Worm (Caenorhabditis elegans) whole organism, young adult: ENCODE results near the gene mett-10.
A peak's percentile ranks its signal among the peaks of the same experiment; 100 is the strongest.

ENCODE experiments used
- F10E7.11 ChIP-seq: sonication (generic microtip); optimal IDR thresholded peaks from 2 replicates; lab custom pipeline; 2017; ENCODE audit warnings: mild to moderate bottlenecking, missing genetic modification characterization, moderate library complexity, missing compliant biosample characterization
- F39B2.1 ChIP-seq: fragments of 200-800 bp; sonication (Bioruptor generic); IDR thresholded peaks from 2 replicates; pipeline ENCODE4 v1.3.6; 2022; ENCODE audit warnings: missing genetic modification reagents, missing genetic modification characterization, missing compliant biosample characterization
- F52B5.7 ChIP-seq: sonication (generic microtip); optimal IDR thresholded peaks from 2 replicates; lab custom pipeline; 2016; ENCODE audit warnings: mild to moderate bottlenecking, missing genetic modification characterization, missing compliant biosample characterization
- F55B11.4 ChIP-seq: sonication (generic microtip); optimal IDR thresholded peaks from 2 replicates; lab custom pipeline; 2016; ENCODE audit warnings: missing compliant biosample characterization, missing genetic modification characterization, borderline replicate concordance; ENCODE audit not compliant: insufficient read depth
- T07F8.4 ChIP-seq: sonication (generic microtip); optimal IDR thresholded peaks from 2 replicates; lab custom pipeline; 2016; ENCODE audit warnings: mild to moderate bottlenecking, missing genetic modification characterization, moderate library complexity, missing compliant biosample characterization
- T26A5.8 ChIP-seq: sonication (generic microtip); optimal IDR thresholded peaks from 2 replicates; lab custom pipeline; 2016; ENCODE audit warnings: missing genetic modification characterization, missing compliant biosample characterization
- Y53F4B.3 ChIP-seq: fragments of 200-800 bp; sonication (Bioruptor generic); IDR thresholded peaks from 2 replicates; pipeline ENCODE4 v1.3.6; 2022; ENCODE audit warnings: missing genetic modification reagents, missing genetic modification characterization, missing compliant biosample characterization
- Y56A3A.18 ChIP-seq: fragments of 200-800 bp; sonication (Bioruptor generic); IDR thresholded peaks from 2 replicates; pipeline ENCODE4 v1.3.6; 2022; ENCODE audit warnings: missing genetic modification reagents, missing genetic modification characterization, missing compliant biosample characterization
- Y95B8A.8 ChIP-seq: fragments of 200-800 bp; sonication (Bioruptor generic); IDR thresholded peaks from 2 replicates; pipeline ENCODE4 v1.3.6; 2022; ENCODE audit warnings: missing genetic modification reagents, missing genetic modification characterization, missing compliant biosample characterization
- aptf-3 ChIP-seq: fragments of 200-800 bp; sonication (Bioruptor generic); IDR thresholded peaks from 2 replicates; pipeline ENCODE4 v1.3.6; 2022; ENCODE audit warnings: missing genetic modification characterization, missing compliant biosample characterization
- attf-5 ChIP-seq: fragments of 200-800 bp; sonication (Bioruptor generic); optimal IDR thresholded peaks from 2 replicates; lab custom pipeline; 2018; ENCODE audit warnings: mild to moderate bottlenecking, missing genetic modification characterization, missing compliant biosample characterization
- cebp-1 ChIP-seq, 2 experiments: fragments of 200-800 bp in 1 of 2; sonication (Bioruptor generic) in 1 of 2; sonication (generic microtip) in 1 of 2; IDR thresholded peaks in 1 of 2; optimal IDR thresholded peaks in 1 of 2; 2 replicates each; pipeline versions ENCODE4 v1.3.6 to Lab custom; 2017 to 2022; ENCODE audit warnings: missing compliant biosample characterization in 2 of 2, missing genetic modification characterization in 2 of 2, mild to moderate bottlenecking in 1 of 2, missing genetic modification reagents in 1 of 2, moderate library complexity in 1 of 2
- ceh-79 ChIP-seq: sonication (generic microtip); optimal IDR thresholded peaks from 2 replicates; lab custom pipeline; 2017; ENCODE audit warnings: mild to moderate bottlenecking, missing genetic modification characterization, missing compliant biosample characterization
- chd-7 ChIP-seq: sonication (generic microtip); optimal IDR thresholded peaks from 2 replicates; lab custom pipeline; 2016; ENCODE audit warnings: mild to moderate bottlenecking, missing genetic modification characterization, moderate library complexity, missing compliant biosample characterization
- die-1 ChIP-seq: sonication (generic microtip); optimal IDR thresholded peaks from 2 replicates; lab custom pipeline; 2016; ENCODE audit warnings: missing genotype, mild to moderate bottlenecking, missing genetic modification characterization, missing compliant biosample characterization
- dox-1 ChIP-seq: fragments of 200-800 bp; sonication (Bioruptor generic); IDR thresholded peaks from 2 replicates; pipeline ENCODE4 v1.3.6; 2022; ENCODE audit warnings: missing genetic modification reagents, missing genetic modification characterization, missing compliant biosample characterization
- dpl-1 ChIP-seq: fragments of 150-350 bp; optimal IDR thresholded peaks from 2 replicates; lab custom pipeline; 2014; ENCODE audit warnings: missing biosample characterization, missing genetic modification reagents, missing genetic modification characterization
- egl-44 ChIP-seq: fragments of 200-800 bp; sonication (Bioruptor generic); IDR thresholded peaks from 2 replicates; pipeline ENCODE4 v1.3.6; 2022; ENCODE audit warnings: missing genetic modification reagents, missing genetic modification characterization, missing compliant biosample characterization
- gei-17 ChIP-seq: fragments of 200-800 bp; sonication (Bioruptor generic); optimal IDR thresholded peaks from 2 replicates; lab custom pipeline; 2018; ENCODE audit warnings: mild to moderate bottlenecking, missing genetic modification characterization, missing compliant biosample characterization
- him-1 ChIP-seq: sonication (generic microtip); optimal IDR thresholded peaks from 2 replicates; lab custom pipeline; 2016; ENCODE audit warnings: missing genotype, missing genetic modification reagents, missing genetic modification characterization, missing compliant biosample characterization
- lin-26 ChIP-seq: fragments of 200-800 bp; sonication (Bioruptor generic); IDR thresholded peaks from 2 replicates; pipeline ENCODE4 v1.3.6; 2022; ENCODE audit warnings: missing genetic modification reagents, missing genetic modification characterization, missing compliant biosample characterization
- lin-54 ChIP-seq: fragments of 200-800 bp; sonication (Bioruptor generic); optimal IDR thresholded peaks from 2 replicates; lab custom pipeline; 2018; ENCODE audit warnings: mild to moderate bottlenecking, missing genetic modification characterization, missing compliant biosample characterization
- madf-10 ChIP-seq: sonication (generic microtip); optimal IDR thresholded peaks from 2 replicates; lab custom pipeline; 2016; ENCODE audit warnings: mild to moderate bottlenecking, missing genetic modification characterization, missing compliant biosample characterization
- madf-8 ChIP-seq: fragments of 200-800 bp; sonication (Bioruptor generic); conservative IDR thresholded peaks from 2 replicates; pipeline ENCODE4 v1.3.6; 2022; ENCODE audit warnings: missing genetic modification reagents, missing genetic modification characterization, missing compliant biosample characterization
- nfya-2 ChIP-seq: fragments of 200-800 bp; sonication (Bioruptor generic); IDR thresholded peaks from 2 replicates; pipeline ENCODE4 v1.3.6; 2022; ENCODE audit warnings: missing genetic modification reagents, missing genetic modification characterization, missing compliant biosample characterization
- nhr-120 ChIP-seq: fragments of 200-800 bp; sonication (Bioruptor generic); IDR thresholded peaks from 2 replicates; pipeline ENCODE4 v1.3.6; 2022; ENCODE audit warnings: missing genetic modification characterization, missing compliant biosample characterization
- nhr-27 ChIP-seq: fragments of 200-800 bp; sonication (Bioruptor generic); optimal IDR thresholded peaks from 2 replicates; lab custom pipeline; 2018; ENCODE audit warnings: mild to moderate bottlenecking, missing genetic modification characterization, moderate library complexity, missing compliant biosample characterization
- nhr-80 ChIP-seq: sonication (generic microtip); optimal IDR thresholded peaks from 2 replicates; lab custom pipeline; 2016; ENCODE audit warnings: missing genetic modification characterization, missing compliant biosample characterization
- pbrm-1 ChIP-seq: fragments of 200-800 bp; sonication (Bioruptor generic); IDR thresholded peaks from 2 replicates; pipeline ENCODE4 v1.3.6; 2022; ENCODE audit warnings: missing genetic modification reagents, missing genetic modification characterization, missing compliant biosample characterization
- rec-8 ChIP-seq, 2 experiments: sonication (generic microtip); optimal IDR thresholded peaks; 2 replicates each; lab custom pipeline; 2016; ENCODE audit warnings: mild to moderate bottlenecking in 2 of 2, missing genetic modification characterization in 2 of 2, missing genetic modification reagents in 2 of 2, missing genotype in 2 of 2, missing biosample characterization in 1 of 2, missing compliant biosample characterization in 1 of 2, moderate library complexity in 1 of 2
- repo-1 ChIP-seq: sonication (generic microtip); optimal IDR thresholded peaks from 2 replicates; lab custom pipeline; 2017; ENCODE audit warnings: mild to moderate bottlenecking, missing genetic modification characterization, missing compliant biosample characterization
- sdz-38 ChIP-seq: sonication (generic microtip); optimal IDR thresholded peaks from 2 replicates; lab custom pipeline; 2016; ENCODE audit warnings: missing genotype, missing genetic modification characterization, missing compliant biosample characterization
- sea-2 ChIP-seq: fragments of 200-800 bp; sonication (Bioruptor generic); IDR thresholded peaks from 2 replicates; pipeline ENCODE4 v1.3.6; 2022; ENCODE audit warnings: missing genetic modification characterization, missing compliant biosample characterization
- snpc-1.1 ChIP-seq: sonication (generic microtip); optimal IDR thresholded peaks from 2 replicates; lab custom pipeline; 2017; ENCODE audit warnings: missing genetic modification characterization, mild to moderate bottlenecking, missing compliant biosample characterization, antibody characterized with exemption, moderate library complexity, missing genotype, missing genetic modification reagents; ENCODE audit not compliant: insufficient read depth
- snpc-1.3 ChIP-seq: sonication (generic microtip); optimal IDR thresholded peaks from 2 replicates; lab custom pipeline; 2017; ENCODE audit warnings: missing genetic modification characterization, mild to moderate bottlenecking, missing compliant biosample characterization, antibody characterized with exemption, moderate library complexity, missing genotype, missing genetic modification reagents; ENCODE audit not compliant: insufficient read depth
- snpc-3.4 ChIP-seq: sonication (generic microtip); optimal IDR thresholded peaks from 2 replicates; lab custom pipeline; 2017; ENCODE audit warnings: missing genetic modification characterization, mild to moderate bottlenecking, missing compliant biosample characterization, antibody characterized with exemption, moderate library complexity, missing genotype, missing genetic modification reagents
- somi-1 ChIP-seq: fragments of 200-800 bp; sonication (Bioruptor generic); optimal IDR thresholded peaks from 2 replicates; lab custom pipeline; 2018; ENCODE audit warnings: mild to moderate bottlenecking, missing genetic modification characterization, missing compliant biosample characterization
- tbp1 ChIP-seq: fragments of 200-800 bp; sonication (Bioruptor generic); optimal IDR thresholded peaks from 2 replicates; lab custom pipeline; 2018; ENCODE audit warnings: mild to moderate bottlenecking, missing genetic modification characterization, missing compliant biosample characterization
- unc-130 ChIP-seq: sonication (generic microtip); optimal IDR thresholded peaks from 2 replicates; lab custom pipeline; 2016; ENCODE audit warnings: missing genetic modification reagents, missing genetic modification characterization, missing compliant biosample characterization
- ztf-26 ChIP-seq: sonication (generic microtip); optimal IDR thresholded peaks from 2 replicates; lab custom pipeline; 2017; ENCODE audit warnings: missing genetic modification characterization, missing compliant biosample characterization
- ztf-6 ChIP-seq: fragments of 200-800 bp; sonication (Bioruptor generic); IDR thresholded peaks from 2 replicates; pipeline ENCODE4 v1.3.6; 2022; ENCODE audit warnings: missing genetic modification reagents, missing genetic modification characterization, missing compliant biosample characterization

The mett-10 gene

DNA sequence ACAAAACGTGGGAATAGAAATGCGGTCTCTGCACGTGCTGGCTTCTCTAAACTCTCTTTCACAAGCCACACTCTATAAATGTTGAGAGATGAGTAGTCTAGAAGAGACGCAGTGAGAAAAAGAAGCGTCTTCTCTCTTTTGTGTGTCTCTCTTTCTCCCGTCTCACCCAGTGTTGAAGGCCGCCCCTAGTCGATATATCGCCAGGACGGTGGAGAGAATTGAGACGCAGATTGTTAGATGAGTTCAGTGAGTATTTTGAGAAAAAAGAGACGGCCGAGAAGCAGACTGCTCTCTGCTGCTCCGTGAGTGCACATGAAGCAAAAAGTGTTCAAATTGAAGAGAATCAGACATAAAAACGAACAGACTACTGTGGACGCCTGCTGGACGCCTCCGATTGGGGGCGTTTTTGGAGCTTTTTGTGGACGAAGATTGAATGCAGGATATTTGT lies 18.3 kb upstream of the mett-10 start (continued):
- TF ChIP-seq pbrm-1 (GFP tag; lab: Robert Waterston, UW) = peak; percentile 60; the same call in 1 of the 2 replicates
- no peak for TF ChIP-seq rec-8 (tag; optimal IDR thresholded peaks at IDR 0.05; lab: Kevin White, UChicago)
- TF ChIP-seq Y56A3A.18 (GFP tag; lab: Robert Waterston, UW) = no peak
- TF ChIP-seq cebp-1 (GFP tag; IDR thresholded peaks at IDR 0.05; lab: Robert Waterston, UW) = peak; percentile 62
- peak; percentile 86 for TF ChIP-seq cebp-1 (tag; optimal IDR thresholded peaks at IDR 0.05; lab: Kevin White, UChicago)
- TF ChIP-seq madf-10 = peak; percentile 54
- TF ChIP-seq Y95B8A.8 (GFP tag; lab: Robert Waterston, UW) = no peak
- TF ChIP-seq nhr-80 (tag; lab: Kevin White, UChicago) = peak; percentile 78
- TF ChIP-seq nhr-120 = no peak
- TF ChIP-seq chd-7 = peak; percentile 79
- TF ChIP-seq F55B11.4 (tag; lab: Kevin White, UChicago) = no peak
- no peak for TF ChIP-seq egl-44 (GFP tag; lab: Robert Waterston, UW)
- TF ChIP-seq tbp1 (GFP tag; lab: Kevin White, UChicago) = peak; percentile 45
- TF ChIP-seq ceh-79 (tag; lab: Kevin White, UChicago) = no peak
- TF ChIP-seq snpc-1.1 = no peak
- no peak for TF ChIP-seq ztf-6 (GFP tag; lab: Robert Waterston, UW)
- no peak for TF ChIP-seq unc-130
- no peak for TF ChIP-seq sdz-38 (tag; lab: Kevin White, UChicago)
- TF ChIP-seq Y53F4B.3 (GFP tag; lab: Robert Waterston, UW) = no peak
- peak; percentile 66 for TF ChIP-seq lin-54 (GFP tag; lab: Kevin White, UChicago)
- peak; percentile 71 for TF ChIP-seq somi-1 (GFP tag; lab: Kevin White, UChicago)
- peak; percentile 40 for TF ChIP-seq repo-1
- peak; percentile 59 for TF ChIP-seq ztf-26 (tag; lab: Kevin White, UChicago)
- no peak for TF ChIP-seq gei-17
- TF ChIP-seq F52B5.7 (tag; lab: Kevin White, UChicago) = no peak
- peak; percentile 95 for TF ChIP-seq attf-5
- TF ChIP-seq aptf-3 (GFP tag; lab: Robert Waterston, UW) = no peak
- peak; percentile 61; the same call in 1 of the 2 replicates for TF ChIP-seq lin-26 (GFP tag; lab: Robert Waterston, UW)
- no peak for TF ChIP-seq F10E7.11

DNA sequence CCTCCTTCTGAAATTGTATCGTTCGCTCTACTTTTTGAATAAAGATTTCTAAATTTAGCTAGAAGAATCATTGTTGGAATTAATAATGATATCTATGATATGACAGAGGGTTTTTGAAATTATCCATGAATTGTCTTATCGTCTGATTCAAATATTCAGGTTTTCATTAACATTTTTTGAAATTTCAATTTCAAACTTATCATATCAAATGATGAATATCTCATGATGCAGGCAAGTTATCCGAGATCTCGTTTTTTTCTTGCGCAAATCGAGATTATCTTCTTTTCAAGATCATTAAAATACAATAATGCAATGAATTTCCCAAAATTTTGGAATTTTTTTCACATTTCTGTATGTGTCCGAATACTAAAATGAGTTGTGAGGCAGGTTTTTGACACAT lies 16.9 kb upstream of the mett-10 start, which contains the start of gene spop-1:
Gene spop-1, minus strand, starts transcription at position 101 of the 400 bp plus-strand sequence.
- TF ChIP-seq madf-10 = no peak
- no peak for TF ChIP-seq sdz-38 (tag; lab: Kevin White, UChicago)
- no peak for TF ChIP-seq snpc-3.4
- no peak for TF ChIP-seq him-1 (tag; lab: Kevin White, UChicago)

DNA sequence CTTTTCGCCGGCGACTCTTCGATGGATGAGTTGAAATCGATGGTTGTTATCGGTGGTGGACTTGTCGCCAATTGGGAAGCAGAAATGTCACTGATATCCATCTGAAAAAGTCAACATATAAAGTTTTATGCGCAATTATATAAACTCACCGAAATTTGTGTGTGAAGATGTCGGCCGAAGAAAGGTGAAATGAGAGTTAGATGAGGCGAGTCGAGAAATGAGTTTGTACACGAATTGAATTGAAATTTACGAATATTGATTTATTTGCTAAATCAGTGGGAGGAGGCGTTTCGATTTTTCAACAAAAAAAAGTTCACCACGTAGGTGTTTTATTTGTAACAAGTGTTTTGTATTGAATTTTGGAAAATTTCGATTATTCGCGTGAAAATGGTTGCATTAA lies 13.5 kb upstream of the mett-10 start, which contains the start of gene kel-10:
Gene kel-10, minus strand, starts transcription at position 101 of the 400 bp plus-strand sequence.
- TF ChIP-seq gei-17 = no peak
- TF ChIP-seq snpc-1.3 (tag; lab: Kevin White, UChicago) = no peak
- TF ChIP-seq dpl-1 (GFP tag; lab: Kevin White, UChicago) = no peak
- no peak for TF ChIP-seq dox-1 (GFP tag; lab: Robert Waterston, UW)
- TF ChIP-seq T07F8.4 (tag; lab: Kevin White, UChicago) = no peak
- TF ChIP-seq F39B2.1 (GFP tag; lab: Robert Waterston, UW) = no peak
- no peak for TF ChIP-seq nhr-27
- TF ChIP-seq sea-2 = no peak
- no peak for TF ChIP-seq T26A5.8 (tag; lab: Kevin White, UChicago)
- no peak for TF ChIP-seq nfya-2 (GFP tag; lab: Robert Waterston, UW)
- TF ChIP-seq madf-8 (GFP tag; lab: Robert Waterston, UW) = no peak
- no peak for TF ChIP-seq die-1 (tag; lab: Kevin White, UChicago)
